Comparison of ENCODE assay signal across 2 fruit fly cellular contexts in genomic region chr3R:18999906-19000451, dm6.
TF ChIP-seq lines count a peak whose summit lies in the region.

No protein-coding gene starts in this region.

TF ChIP-seq in whole organism, embryonic, 481 proteins besides CTCF, POLR2A, EP300 and RAD21 (continued from another document and continues in another):
- TF ChIP-seq Eip74EF (GFP tag; optimal IDR thresholded peaks at IDR 0.05; lab: Kevin White, UChicago), result no peak
- peak; percentile 39 for TF ChIP-seq sd (tag; optimal IDR thresholded peaks at IDR 0.05; lab: Kevin White, UChicago)
- TF ChIP-seq E2f2 (GFP tag; IDR thresholded peaks at IDR 0.05; lab: Robert Waterston, UW), result no peak
- no peak for TF ChIP-seq CG12942 (GFP tag; optimal IDR thresholded peaks at IDR 0.05; lab: Kevin White, UChicago)
- no peak for TF ChIP-seq CG12299 (tag; optimal IDR thresholded peaks at IDR 0.05; lab: Kevin White, UChicago)
- TF ChIP-seq Dip3 (GFP tag; optimal IDR thresholded peaks at IDR 0.05; lab: Kevin White, UChicago), result no peak
- peak; percentile 51 for TF ChIP-seq CG6813 (GFP tag; optimal IDR thresholded peaks at IDR 0.05; lab: Kevin White, UChicago)
- peak; percentile 40 for TF ChIP-seq sens (GFP tag; lab: Kevin White, UChicago)
- no peak for TF ChIP-seq CG1792 (GFP tag; optimal IDR thresholded peaks at IDR 0.05; lab: Kevin White, UChicago)
- peak; percentile 93 for TF ChIP-seq pros (GFP tag; optimal IDR thresholded peaks at IDR 0.05; lab: Kevin White, UChicago)
- peak; percentile 2 for TF ChIP-seq CG3407 (GFP tag; optimal IDR thresholded peaks at IDR 0.05; lab: Kevin White, UChicago)
- no peak for TF ChIP-seq dmrt99B (tag; optimal IDR thresholded peaks at IDR 0.05; lab: Kevin White, UChicago)
- no peak for TF ChIP-seq CG14965 (GFP tag; optimal IDR thresholded peaks at IDR 0.05; lab: Kevin White, UChicago; ENCODE audit: borderline replicate concordance)
- no peak for TF ChIP-seq al (GFP tag; IDR thresholded peaks at IDR 0.05; lab: Robert Waterston, UW)
- no peak for TF ChIP-seq vvl (GFP tag; IDR thresholded peaks at IDR 0.05; lab: Robert Waterston, UW)
- no peak for TF ChIP-seq CG8290 (GFP tag; optimal IDR thresholded peaks at IDR 0.05; lab: Kevin White, UChicago)
- peak in 1 of 2 experiments; percentile 11 for TF ChIP-seq CG8290 (tag; optimal IDR thresholded peaks at IDR 0.05; lab: Kevin White, UChicago)
- no peak for TF ChIP-seq dan (GFP tag; IDR thresholded peaks at IDR 0.05; lab: Robert Waterston, UW)
- no peak for TF ChIP-seq zfh2 (GFP tag; optimal IDR thresholded peaks at IDR 0.05; lab: Kevin White, UChicago)
- no peak for TF ChIP-seq CG7745 (tag; optimal IDR thresholded peaks at IDR 0.05; lab: Kevin White, UChicago)
- 0 out of 4 replicates have a peak, but pooled peaks have one; percentile 23 for TF ChIP-seq chinmo (GFP tag; IDR thresholded peaks at IDR 0.05; lab: Robert Waterston, UW; ENCODE audit: partially characterized antibody)
- TF ChIP-seq mld (GFP tag; IDR thresholded peaks at IDR 0.05; lab: Robert Waterston, UW; ENCODE audit: partially characterized antibody), result no peak
- peak; percentile 16 for TF ChIP-seq HLHmδ (GFP tag; optimal IDR thresholded peaks at IDR 0.05; lab: Kevin White, UChicago)
- no peak for TF ChIP-seq Awh (GFP tag; IDR thresholded peaks at IDR 0.05; lab: Robert Waterston, UW)
- TF ChIP-seq br (optimal IDR thresholded peaks at IDR 0.05; lab: Kevin White, UChicago), result no peak
- no peak for TF ChIP-seq vnd (GFP tag; IDR thresholded peaks at IDR 0.05; lab: Robert Waterston, UW; ENCODE audit: partially characterized antibody)
- TF ChIP-seq lmd (GFP tag; IDR thresholded peaks at IDR 0.05; lab: Robert Waterston, UW), result no peak
- peak; percentile 22; the same call in 1 of the 2 replicates for TF ChIP-seq crol (GFP tag; IDR thresholded peaks at IDR 0.05; lab: Robert Waterston, UW)
- TF ChIP-seq ci (GFP tag; IDR thresholded peaks at IDR 0.05; lab: Robert Waterston, UW), result 0 out of 3 replicates have a peak, but pooled peaks have one; percentile 38
- no peak for TF ChIP-seq z (GFP tag; IDR thresholded peaks at IDR 0.05; lab: Robert Waterston, UW)
- no peak for TF ChIP-seq Dek (tag; optimal IDR thresholded peaks at IDR 0.05; lab: Kevin White, UChicago)
- no peak for TF ChIP-seq da (GFP tag; optimal IDR thresholded peaks at IDR 0.05; lab: Kevin White, UChicago)
- no peak for TF ChIP-seq YL-1 (GFP tag; optimal IDR thresholded peaks at IDR 0.05; lab: Kevin White, UChicago)
- TF ChIP-seq CG16863 (GFP tag; optimal IDR thresholded peaks at IDR 0.05; lab: Kevin White, UChicago), result no peak
- TF ChIP-seq CG1602 (GFP tag; optimal IDR thresholded peaks at IDR 0.05; lab: Kevin White, UChicago), result no peak
- TF ChIP-seq ro (GFP tag; IDR thresholded peaks at IDR 0.05; lab: Robert Waterston, UW), result no peak
- TF ChIP-seq ara (GFP tag; IDR thresholded peaks at IDR 0.05; lab: Robert Waterston, UW), result 0 out of 2 replicates have a peak, but pooled peaks have one; percentile 33
- TF ChIP-seq cg (GFP tag; optimal IDR thresholded peaks at IDR 0.05; lab: Kevin White, UChicago), result peak; percentile 10
- TF ChIP-seq pho (GFP tag; optimal IDR thresholded peaks at IDR 0.05; lab: Kevin White, UChicago), result no peak
- peak; percentile 50 for TF ChIP-seq fd64A (GFP tag; optimal IDR thresholded peaks at IDR 0.05; lab: Kevin White, UChicago)
- TF ChIP-seq pfk (GFP tag; optimal IDR thresholded peaks at IDR 0.05; lab: Kevin White, UChicago), result no peak
- no peak for TF ChIP-seq CG2120 (GFP tag; optimal IDR thresholded peaks at IDR 0.05; lab: Kevin White, UChicago)
- TF ChIP-seq CG7357 (GFP tag; IDR thresholded peaks at IDR 0.05; lab: Robert Waterston, UW), result no peak
- TF ChIP-seq pum (GFP tag; optimal IDR thresholded peaks at IDR 0.05; lab: Kevin White, UChicago), result no peak
- TF ChIP-seq CG3065 (GFP tag; optimal IDR thresholded peaks at IDR 0.05; lab: Kevin White, UChicago), result no peak
- no peak for TF ChIP-seq CG2889 (GFP tag; IDR thresholded peaks at IDR 0.05; lab: Robert Waterston, UW)
- no peak for TF ChIP-seq nerfin-2 (GFP tag; IDR thresholded peaks at IDR 0.05; lab: Robert Waterston, UW; ENCODE audit: partially characterized antibody)
- TF ChIP-seq CG18262 (tag; optimal IDR thresholded peaks at IDR 0.05; lab: Kevin White, UChicago), result no peak
- no peak for TF ChIP-seq CG17359 (tag; optimal IDR thresholded peaks at IDR 0.05; lab: Kevin White, UChicago)
- TF ChIP-seq nmo (GFP tag; optimal IDR thresholded peaks at IDR 0.05; lab: Kevin White, UChicago), result no peak
- peak; percentile 2 for TF ChIP-seq nom (GFP tag; optimal IDR thresholded peaks at IDR 0.05; lab: Kevin White, UChicago)
- TF ChIP-seq CG5245 (GFP tag; optimal IDR thresholded peaks at IDR 0.05; lab: Kevin White, UChicago), result no peak
- TF ChIP-seq Atf3 (GFP tag; optimal IDR thresholded peaks at IDR 0.05; lab: Kevin White, UChicago), result no peak
- TF ChIP-seq CG12236 (GFP tag; optimal IDR thresholded peaks at IDR 0.05; lab: Kevin White, UChicago), result no peak
- no peak for TF ChIP-seq HLH3B (GFP tag; IDR thresholded peaks at IDR 0.05; lab: Robert Waterston, UW)
- no peak for TF ChIP-seq hkb (optimal IDR thresholded peaks at IDR 0.05; lab: Kevin White, UChicago)
- TF ChIP-seq hkb (GFP tag; IDR thresholded peaks at IDR 0.05; lab: Robert Waterston, UW), result no peak
- TF ChIP-seq Doc3 (GFP tag; IDR thresholded peaks at IDR 0.05; lab: Robert Waterston, UW; ENCODE audit: partially characterized antibody), result no peak
- no peak for TF ChIP-seq ewg (GFP tag; optimal IDR thresholded peaks at IDR 0.05; lab: Kevin White, UChicago)
- TF ChIP-seq Ets97D (GFP tag; optimal IDR thresholded peaks at IDR 0.05; lab: Kevin White, UChicago), result no peak
- TF ChIP-seq NC2β (GFP tag; optimal IDR thresholded peaks at IDR 0.05; lab: Kevin White, UChicago), result no peak
- TF ChIP-seq fu2 (GFP tag; optimal IDR thresholded peaks at IDR 0.05; lab: Kevin White, UChicago), result no peak
- TF ChIP-seq Neu2 (GFP tag; optimal IDR thresholded peaks at IDR 0.05; lab: Kevin White, UChicago; ENCODE audit: borderline replicate concordance), result no peak
- no peak for TF ChIP-seq CG11398 (GFP tag; optimal IDR thresholded peaks at IDR 0.05; lab: Kevin White, UChicago)
- TF ChIP-seq ems (GFP tag; optimal IDR thresholded peaks at IDR 0.05; lab: Kevin White, UChicago), result no peak
- TF ChIP-seq CG30403 (GFP tag; optimal IDR thresholded peaks at IDR 0.05; lab: Kevin White, UChicago), result no peak
- no peak for TF ChIP-seq az2 (GFP tag; optimal IDR thresholded peaks at IDR 0.05; lab: Kevin White, UChicago)
- TF ChIP-seq CG18619 (GFP tag; optimal IDR thresholded peaks at IDR 0.05; lab: Kevin White, UChicago), result no peak

TF ChIP-seq in whole organism, prepupa, 60 proteins besides CTCF, POLR2A, EP300 and RAD21 (continued from another document):
- no peak for TF ChIP-seq CG8319 (GFP tag; optimal IDR thresholded peaks at IDR 0.05; lab: Kevin White, UChicago)
- TF ChIP-seq svp (GFP tag; lab: Kevin White, UChicago), result peak; percentile 62
- TF ChIP-seq eg (GFP tag; IDR thresholded peaks at IDR 0.05; lab: Robert Waterston, UW), result no peak
- no peak for TF ChIP-seq Hr38 (GFP tag; optimal IDR thresholded peaks at IDR 0.05; lab: Kevin White, UChicago)
- TF ChIP-seq CG11762 (GFP tag; optimal IDR thresholded peaks at IDR 0.05; lab: Kevin White, UChicago; ENCODE audit: insufficient read depth), result no peak
